Worm (Caenorhabditis elegans) whole organism, late embryonic: ENCODE measurements around the gene clec-26.

Source experiments
- ama-1 ChIP-seq: fragments of 150-350 bp; optimal IDR thresholded peaks from 2 replicates; lab custom pipeline; 2014
- ceh-31 ChIP-seq: sonication (generic microtip); optimal IDR thresholded peaks from 2 replicates; lab custom pipeline; 2016; ENCODE audit warnings: missing genetic modification characterization, missing compliant biosample characterization
- ceh-34 ChIP-seq: sonication (generic microtip); optimal IDR thresholded peaks from 2 replicates; lab custom pipeline; 2016; ENCODE audit warnings: mild to moderate bottlenecking, missing genetic modification characterization, missing compliant biosample characterization
- ceh-9 ChIP-seq: sonication (generic microtip); optimal IDR thresholded peaks from 2 replicates; lab custom pipeline; 2016; ENCODE audit warnings: mild to moderate bottlenecking, missing genetic modification characterization, inconsistent platforms, missing compliant biosample characterization
- elt-4 ChIP-seq: sonication (generic microtip); optimal IDR thresholded peaks from 2 replicates; lab custom pipeline; 2016; ENCODE audit warnings: missing genetic modification characterization, missing compliant biosample characterization
- lin-11 ChIP-seq: fragments of 200-800 bp; sonication (Bioruptor generic); optimal IDR thresholded peaks from 2 replicates; lab custom pipeline; 2018; ENCODE audit warnings: mild to moderate bottlenecking, missing genetic modification characterization, missing compliant biosample characterization
- nfya-1 ChIP-seq: sonication (generic microtip); optimal IDR thresholded peaks from 2 replicates; lab custom pipeline; 2017; ENCODE audit warnings: missing genetic modification characterization, mild to moderate bottlenecking, missing compliant biosample characterization, antibody characterized with exemption, moderate library complexity
- pros-1 ChIP-seq: fragments of 150-350 bp; optimal IDR thresholded peaks from 2 replicates; lab custom pipeline; 2014; ENCODE audit warnings: missing biosample characterization, missing genetic modification reagents, missing genetic modification characterization
- syd-9 ChIP-seq: sonication (generic microtip); optimal IDR thresholded peaks from 2 replicates; lab custom pipeline; 2016; ENCODE audit warnings: mild to moderate bottlenecking, missing genetic modification characterization, moderate library complexity, missing compliant biosample characterization

DNA sequence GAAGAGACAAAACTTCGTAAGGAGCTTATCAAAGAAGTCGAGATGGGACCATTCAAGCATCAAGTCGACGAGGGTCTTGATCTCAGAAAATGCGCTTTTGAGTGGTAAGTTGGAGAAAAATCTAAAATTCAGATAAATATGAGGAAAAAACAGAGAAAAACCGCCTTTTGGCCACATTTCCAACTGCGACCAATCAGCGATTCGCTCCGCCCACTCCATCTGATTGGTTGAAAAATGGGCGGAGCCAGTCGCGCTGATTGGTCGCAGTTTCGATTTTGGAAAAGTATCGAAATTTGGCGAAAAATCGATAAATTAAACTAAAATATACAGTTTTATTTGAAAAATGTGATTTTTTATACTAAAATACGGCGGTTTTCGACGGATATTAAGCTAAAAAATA, 36.6 kb upstream of the clec-26 start:
- TF ChIP-seq elt-4 (tag; lab: Kevin White, UChicago) (no peak), syd-9 (tag; lab: Kevin White, UChicago) (no peak), ceh-34 (no peak), ceh-31 (tag; lab: Kevin White, UChicago) (no peak), ama-1 (lab: Kevin White, UChicago) (no peak), nfya-1 (tag; lab: Kevin White, UChicago) (peak; percentile 83), pros-1 (tag; lab: Kevin White, UChicago) (no peak), lin-11 (no peak), ceh-9 (tag; lab: Kevin White, UChicago) (no peak)
